Worm (Caenorhabditis elegans): ENCODE data around the gene sec-24.2.

ce11 chrIV:12307720-12308119 lies 52.9 kb downstream of the sec-24.2 start, which contains the start of gene oac-57:
- no peak for TF ChIP-seq attf-4 (tag; optimal IDR thresholded peaks at IDR 0.05)
- TF ChIP-seq aly-2 (tag; optimal IDR thresholded peaks at IDR 0.05) = no peak
- no peak for TF ChIP-seq dve-1 (tag; optimal IDR thresholded peaks at IDR 0.05; ENCODE audit: insufficient read depth)
- TF ChIP-seq lim-7 (GFP tag; IDR thresholded peaks at IDR 0.05) = no peak

Measured in whole organism, L4 larva.